Worm (Caenorhabditis elegans) whole organism, mixed stage, embryonic: ENCODE data around the gene F39F10.2.

Experiments
- blmp-1 ChIP-seq: fragments of 150-350 bp; optimal IDR thresholded peaks from 2 replicates; lab custom pipeline; 2014; ENCODE audit warnings: missing biosample characterization, missing genetic modification characterization
- ceh-43 ChIP-seq: fragments of 200-800 bp; sonication (Bioruptor generic); optimal IDR thresholded peaks from 2 replicates; lab custom pipeline; 2018; ENCODE audit warnings: mild to moderate bottlenecking, missing genetic modification characterization, moderate library complexity, missing compliant biosample characterization
- ceh-83 ChIP-seq: fragments of 200-800 bp; sonication (Bioruptor generic); optimal IDR thresholded peaks from 2 replicates; lab custom pipeline; 2018; ENCODE audit warnings: mild to moderate bottlenecking, missing genetic modification characterization, missing compliant biosample characterization
- lin-13 ChIP-seq: fragments of 150-350 bp; optimal IDR thresholded peaks from 2 replicates; lab custom pipeline; 2014; ENCODE audit warnings: missing biosample characterization, missing genetic modification characterization
- nhr-12 ChIP-seq: fragments of 150-350 bp; optimal IDR thresholded peaks from 2 replicates; lab custom pipeline; 2014; ENCODE audit warnings: missing biosample characterization, missing genetic modification characterization
- nhr-76 ChIP-seq: sonication (generic microtip); optimal IDR thresholded peaks from 2 replicates; lab custom pipeline; 2017; ENCODE audit warnings: missing biosample characterization, missing genetic modification characterization
- pha-4 ChIP-seq: fragments of 150-350 bp; optimal IDR thresholded peaks from 2 replicates; lab custom pipeline; 2018; ENCODE audit warnings: missing biosample characterization, missing genetic modification reagents, missing genetic modification characterization
- snpc-4 ChIP-seq: fragments of 150-350 bp; optimal IDR thresholded peaks from 2 replicates; lab custom pipeline; 2014; ENCODE audit warnings: missing biosample characterization, missing genetic modification characterization
- sptf-1 ChIP-seq: sonication (generic microtip); optimal IDR thresholded peaks from 2 replicates; lab custom pipeline; 2017; ENCODE audit warnings: mild to moderate bottlenecking, missing genetic modification characterization, moderate library complexity, missing compliant biosample characterization
- zip-8 ChIP-seq: fragments of 150-350 bp; optimal IDR thresholded peaks from 2 replicates; lab custom pipeline; 2014; ENCODE audit warnings: missing biosample characterization, missing genetic modification characterization

ce11 chrX:16893767-16894166, 910 bp upstream of the F39F10.2 start:
- no peak for TF ChIP-seq blmp-1 (tag; lab: Kevin White, UChicago)
- no peak for TF ChIP-seq lin-13 (tag; lab: Kevin White, UChicago)
- no peak for TF ChIP-seq pha-4 (tag; lab: Kevin White, UChicago)
- TF ChIP-seq ceh-43 (GFP tag; lab: Kevin White, UChicago), result no peak
- TF ChIP-seq zip-8 (tag; lab: Kevin White, UChicago), result no peak
- TF ChIP-seq snpc-4 (tag; lab: Kevin White, UChicago), result no peak
- no peak for TF ChIP-seq ceh-83 (GFP tag; lab: Kevin White, UChicago)
- no peak for TF ChIP-seq nhr-76
- TF ChIP-seq sptf-1 (tag; lab: Kevin White, UChicago), result no peak
- TF ChIP-seq nhr-12 (tag; lab: Kevin White, UChicago), result no peak
